Fruit fly (Drosophila melanogaster): ENCODE data around the gene Tspo.

DNA sequence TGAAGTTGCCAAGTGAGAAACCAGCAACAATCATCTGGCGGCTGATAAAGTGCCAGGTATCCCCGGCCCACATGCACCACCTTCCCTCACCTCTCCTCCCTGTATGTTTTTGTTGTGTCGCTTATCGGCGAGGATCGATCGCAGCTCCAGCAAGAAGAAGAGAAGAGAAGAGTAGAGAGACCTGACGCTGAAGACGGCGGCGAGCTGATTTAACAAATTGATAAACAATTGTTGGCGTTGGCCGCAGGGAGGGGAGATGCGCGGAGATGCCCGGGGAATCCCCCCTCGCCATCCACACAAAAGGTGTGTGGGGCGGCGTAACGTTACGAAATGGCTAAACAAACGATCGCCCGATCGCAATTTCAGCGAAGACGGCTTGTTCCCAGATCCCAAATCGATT lies 25.7 kb upstream of the Tspo start:
- no peak for TF ChIP-seq CG31365 (tag; optimal IDR thresholded peaks at IDR 0.05)
- no peak for TF ChIP-seq Atf-2 (GFP tag; optimal IDR thresholded peaks at IDR 0.05)
- no peak for TF ChIP-seq danr (GFP tag; IDR thresholded peaks at IDR 0.05)
- no peak for TF ChIP-seq CG12299 (tag; optimal IDR thresholded peaks at IDR 0.05)
- no peak for TF ChIP-seq ftz-f1 (GFP tag; optimal IDR thresholded peaks at IDR 0.05)
- no peak for TF ChIP-seq usp (GFP tag; optimal IDR thresholded peaks at IDR 0.05)
- no peak for TF ChIP-seq en (GFP tag; optimal IDR thresholded peaks at IDR 0.05)
- TF ChIP-seq CG16779 (GFP tag; IDR thresholded peaks at IDR 0.05): no peak
- TF ChIP-seq Dp (GFP tag; optimal IDR thresholded peaks at IDR 0.05): no peak
- no peak for TF ChIP-seq Dip2 (GFP tag; IDR thresholded peaks at IDR 0.05)
